Fruit fly (Drosophila melanogaster) whole organism, embryonic: Measurements from ENCODE around the gene CG33939.

Experiments
- Abd-B ChIP-seq: fragments of 200-800 bp; sonication (Bioruptor generic); optimal IDR thresholded peaks from 2 replicates; lab custom pipeline; 2018; ENCODE audit warnings: missing biosample characterization, mild to moderate bottlenecking, missing genetic modification characterization, moderate library complexity
- Aef1 ChIP-seq: fragments of 200-800 bp; sonication (Bioruptor generic); IDR thresholded peaks from 3 replicates; pipeline ENCODE4 v1.3.6; 2022; ENCODE audit warnings: missing biosample characterization, missing genetic modification characterization
- Atf-2 ChIP-seq: fragments of 200-800 bp; sonication (Bioruptor generic); optimal IDR thresholded peaks from 2 replicates; lab custom pipeline; 2016; ENCODE audit warnings: missing biosample characterization, missing genetic modification characterization
- CG10979 ChIP-seq: fragments of 200-800 bp; sonication (Bioruptor generic); optimal IDR thresholded peaks from 2 replicates; lab custom pipeline; 2018; ENCODE audit warnings: missing biosample characterization, mild to moderate bottlenecking, missing genetic modification characterization, moderate library complexity
- CG11504 ChIP-seq: fragments of 200-800 bp; sonication (Bioruptor generic); optimal IDR thresholded peaks from 3 replicates; lab custom pipeline; 2019; ENCODE audit warnings: missing biosample characterization, mild to moderate bottlenecking, missing genetic modification characterization, moderate library complexity
- CG12659 ChIP-seq: fragments of 200-800 bp; sonication (Bioruptor generic); optimal IDR thresholded peaks from 3 replicates; lab custom pipeline; 2017; ENCODE audit warnings: mild to moderate bottlenecking, missing biosample characterization, missing genetic modification reagents, missing genetic modification characterization
- CG14014 ChIP-seq: fragments of 200-800 bp; sonication (Bioruptor generic); IDR thresholded peaks from 2 replicates; pipeline ENCODE4 v1.3.6; 2022; ENCODE audit warnings: missing biosample characterization, missing genetic modification characterization
- CG14710 ChIP-seq: fragments of 200-800 bp; sonication (Bioruptor generic); optimal IDR thresholded peaks from 3 replicates; lab custom pipeline; 2019; ENCODE audit warnings: missing biosample characterization, mild to moderate bottlenecking, missing genetic modification characterization, moderate library complexity
- CG15696 ChIP-seq: fragments of 200-800 bp; sonication (Bioruptor generic); optimal IDR thresholded peaks from 2 replicates; lab custom pipeline; 2019; ENCODE audit warnings: missing biosample characterization, mild to moderate bottlenecking, missing genetic modification characterization, moderate library complexity
- CG1602 ChIP-seq: fragments of 200-800 bp; sonication (Bioruptor generic); optimal IDR thresholded peaks from 3 replicates; lab custom pipeline; 2016; ENCODE audit warnings: missing biosample characterization, missing genetic modification characterization
- CG16863 ChIP-seq: fragments of 200-800 bp; sonication (Bioruptor generic); optimal IDR thresholded peaks from 3 replicates; lab custom pipeline; 2016; ENCODE audit warnings: missing biosample characterization, missing genetic modification characterization
- CG17328 ChIP-seq: fragments of 200-800 bp; sonication (Bioruptor generic); IDR thresholded peaks from 2 replicates; pipeline ENCODE4 v1.3.6; 2022; ENCODE audit warnings: missing biosample characterization, missing genetic modification characterization
- CG30403 ChIP-seq: fragments of 200-800 bp; sonication (Bioruptor generic); optimal IDR thresholded peaks from 3 replicates; lab custom pipeline; 2016; ENCODE audit warnings: missing biosample characterization, missing genetic modification characterization
- CG3995 ChIP-seq: fragments of 200-800 bp; sonication (Bioruptor generic); optimal IDR thresholded peaks from 3 replicates; lab custom pipeline; 2016; ENCODE audit warnings: missing biosample characterization, missing genetic modification characterization
- CG6175 ChIP-seq: fragments of 200-800 bp; sonication (Bioruptor generic); IDR thresholded peaks from 3 replicates; pipeline ENCODE4 v1.3.6; 2022; ENCODE audit warnings: missing biosample characterization, missing genetic modification characterization
- CG6689 ChIP-seq: fragments of 200-800 bp; sonication (Bioruptor generic); IDR thresholded peaks from 2 replicates; pipeline ENCODE4 v1.3.6; 2022; ENCODE audit warnings: missing biosample characterization, missing genetic modification characterization
- CG6791 ChIP-seq: fragments of 200-800 bp; sonication (Bioruptor generic); IDR thresholded peaks from 3 replicates; pipeline ENCODE4 v1.3.6; 2022; ENCODE audit warnings: missing biosample characterization, missing genetic modification characterization; ENCODE audit not compliant: partially characterized antibody
- CG6813 ChIP-seq: fragments of 200-800 bp; sonication (Bioruptor generic); optimal IDR thresholded peaks from 2 replicates; lab custom pipeline; 2017; ENCODE audit warnings: missing biosample characterization, missing genetic modification characterization, mild to moderate bottlenecking, moderate library complexity, missing genetic modification reagents
- CG7556 ChIP-seq: fragments of 200-800 bp; sonication (Bioruptor generic); optimal IDR thresholded peaks from 2 replicates; lab custom pipeline; 2017; ENCODE audit warnings: missing biosample characterization, mild to moderate bottlenecking, missing genetic modification characterization
- CG7987 ChIP-seq: fragments of 200-800 bp; sonication (Bioruptor generic); optimal IDR thresholded peaks from 2 replicates; lab custom pipeline; 2018; ENCODE audit warnings: missing biosample characterization, mild to moderate bottlenecking, missing genetic modification characterization, moderate library complexity
- CG8359 ChIP-seq: fragments of 200-800 bp; sonication (Bioruptor generic); optimal IDR thresholded peaks from 2 replicates; lab custom pipeline; 2017; ENCODE audit warnings: missing biosample characterization, mild to moderate bottlenecking, missing genetic modification characterization, borderline replicate concordance
- Drgx ChIP-seq: fragments of 200-800 bp; sonication (Bioruptor generic); IDR thresholded peaks from 2 replicates; pipeline ENCODE4 v1.3.6; 2022; ENCODE audit warnings: missing biosample characterization, missing genetic modification characterization
- Eip74EF ChIP-seq, 2 experiments: fragments of 200-800 bp in 1 of 2; fragments of >200 bp in 1 of 2; sonication (Bioruptor generic) in 1 of 2; optimal IDR thresholded peaks; 2 replicates each; lab custom pipeline; 2017 to 2019; ENCODE audit warnings: missing biosample characterization in 2 of 2, missing genetic modification characterization in 2 of 2, mild to moderate bottlenecking in 1 of 2, moderate library complexity in 1 of 2
- HLH4C ChIP-seq: fragments of 200-800 bp; sonication (Bioruptor generic); IDR thresholded peaks from 3 replicates; pipeline ENCODE4 v1.3.6; 2022; ENCODE audit warnings: missing biosample characterization, missing genetic modification characterization; ENCODE audit not compliant: partially characterized antibody
- Hmr ChIP-seq: fragments of 200-800 bp; sonication (Bioruptor generic); optimal IDR thresholded peaks from 3 replicates; lab custom pipeline; 2017; ENCODE audit warnings: mild to moderate bottlenecking, missing biosample characterization, missing genetic modification reagents, missing genetic modification characterization
- Hr3 ChIP-seq: fragments of 200-800 bp; sonication (Bioruptor generic); optimal IDR thresholded peaks from 3 replicates; lab custom pipeline; 2016; ENCODE audit warnings: missing biosample characterization, missing genetic modification characterization
- Med ChIP-seq: fragments of 200-800 bp; sonication (Bioruptor generic); peaks from one replicate; lab custom pipeline; 2016; ENCODE audit warnings: missing biosample characterization, missing genetic modification characterization, mild to moderate bottlenecking, inconsistent platforms, moderate library complexity
- PHDP ChIP-seq: fragments of 200-800 bp; sonication (Bioruptor generic); optimal IDR thresholded peaks from 3 replicates; lab custom pipeline; 2018; ENCODE audit warnings: missing biosample characterization, mild to moderate bottlenecking, missing genetic modification characterization, moderate library complexity
- Stat92E ChIP-seq, 3 experiments: fragments of >200 bp in 2 of 3; fragments of 200-800 bp in 1 of 3; sonication (Bioruptor generic) in 1 of 3; optimal IDR thresholded peaks; 2 replicates each; lab custom pipeline; 2017 to 2019; ENCODE audit warnings: missing biosample characterization in 3 of 3, missing genetic modification characterization in 3 of 3, mild to moderate bottlenecking in 1 of 3, moderate library complexity in 1 of 3
- Xbp1 ChIP-seq: fragments of 200-800 bp; sonication (Bioruptor generic); optimal IDR thresholded peaks from 3 replicates; lab custom pipeline; 2016; ENCODE audit warnings: missing biosample characterization, mild to moderate bottlenecking, missing genetic modification characterization
- abd-A ChIP-seq: fragments of 200-800 bp; sonication (Bioruptor generic); optimal IDR thresholded peaks from 3 replicates; lab custom pipeline; 2019; ENCODE audit warnings: missing biosample characterization, mild to moderate bottlenecking, missing genetic modification characterization, moderate library complexity
- bigmax ChIP-seq: fragments of 200-800 bp; sonication (Bioruptor generic); optimal IDR thresholded peaks from 2 replicates; lab custom pipeline; 2018; ENCODE audit warnings: missing biosample characterization, mild to moderate bottlenecking, missing genetic modification characterization
- bsh ChIP-seq, 2 experiments: fragments of 200-800 bp; sonication (Bioruptor generic); optimal IDR thresholded peaks; 2 replicates each; lab custom pipeline; 2017 to 2018; ENCODE audit warnings: mild to moderate bottlenecking in 2 of 2, missing biosample characterization in 2 of 2, missing genetic modification characterization in 2 of 2, moderate library complexity in 1 of 2
- dmrt99B ChIP-seq: fragments of 200-800 bp; sonication (Bioruptor generic); optimal IDR thresholded peaks from 2 replicates; lab custom pipeline; 2018; ENCODE audit warnings: missing biosample characterization, mild to moderate bottlenecking, missing genetic modification characterization, moderate library complexity
- dysf ChIP-seq: fragments of 200-800 bp; sonication (Bioruptor generic); IDR thresholded peaks from 3 replicates; pipeline ENCODE4 v1.3.6; 2022; ENCODE audit warnings: missing biosample characterization, missing genetic modification characterization
- exex ChIP-seq: fragments of 200-800 bp; sonication (Bioruptor generic); optimal IDR thresholded peaks from 4 replicates; lab custom pipeline; 2018; ENCODE audit warnings: missing biosample characterization, mild to moderate bottlenecking, missing genetic modification characterization, moderate library complexity
- eyg ChIP-seq: fragments of 200-800 bp; sonication (Bioruptor generic); optimal IDR thresholded peaks from 3 replicates; lab custom pipeline; 2016; ENCODE audit warnings: missing biosample characterization, missing genetic modification characterization
- knrl ChIP-seq: fragments of 200-800 bp; sonication (Bioruptor generic); IDR thresholded peaks from 3 replicates; pipeline ENCODE4 v1.3.6; 2022; ENCODE audit warnings: missing biosample characterization, missing genetic modification characterization; ENCODE audit not compliant: partially characterized antibody
- lilli ChIP-seq: fragments of 200-800 bp; sonication (Bioruptor generic); optimal IDR thresholded peaks from 3 replicates; lab custom pipeline; 2016; ENCODE audit warnings: missing biosample characterization, missing genetic modification characterization
- pb ChIP-seq: fragments of 200-800 bp; sonication (Bioruptor generic); optimal IDR thresholded peaks from 3 replicates; lab custom pipeline; 2016; ENCODE audit warnings: missing biosample characterization, missing genetic modification characterization
- pho ChIP-seq: fragments of 200-800 bp; sonication (Bioruptor generic); optimal IDR thresholded peaks from 2 replicates; lab custom pipeline; 2016; ENCODE audit warnings: missing biosample characterization, missing genetic modification characterization
- ranshi ChIP-seq: fragments of 200-800 bp; sonication (Bioruptor generic); IDR thresholded peaks from 2 replicates; pipeline ENCODE4 v1.3.6; 2022; ENCODE audit warnings: missing biosample characterization, missing genetic modification characterization
- sd ChIP-seq: fragments of 200-800 bp; sonication (Bioruptor generic); optimal IDR thresholded peaks from 3 replicates; lab custom pipeline; 2018; ENCODE audit warnings: missing biosample characterization, mild to moderate bottlenecking, missing genetic modification characterization, moderate library complexity
- so ChIP-seq: fragments of 200-800 bp; sonication (Bioruptor generic); IDR thresholded peaks from 3 replicates; pipeline ENCODE4 v1.3.6; 2022; ENCODE audit warnings: missing biosample characterization, missing genetic modification characterization
- tna ChIP-seq: fragments of 200-800 bp; sonication (Bioruptor generic); IDR thresholded peaks from 2 replicates; pipeline ENCODE4 v1.3.6; 2022; ENCODE audit warnings: missing biosample characterization, missing genetic modification characterization; ENCODE audit not compliant: partially characterized antibody
- toy ChIP-seq: fragments of 200-800 bp; sonication (Bioruptor generic); IDR thresholded peaks from 2 replicates; pipeline ENCODE4 v1.3.6; 2022; ENCODE audit warnings: missing biosample characterization, missing genetic modification characterization
- twi ChIP-seq: fragments of 200-800 bp; optimal IDR thresholded peaks from 2 replicates; lab custom pipeline; 2019; ENCODE audit warnings: missing biosample characterization, mild to moderate bottlenecking, missing genetic modification characterization, moderate library complexity
- zfh2 ChIP-seq: fragments of 200-800 bp; sonication (Bioruptor generic); optimal IDR thresholded peaks from 2 replicates; lab custom pipeline; 2016; ENCODE audit warnings: missing biosample characterization, missing genetic modification characterization

Gene CG33939

DNA sequence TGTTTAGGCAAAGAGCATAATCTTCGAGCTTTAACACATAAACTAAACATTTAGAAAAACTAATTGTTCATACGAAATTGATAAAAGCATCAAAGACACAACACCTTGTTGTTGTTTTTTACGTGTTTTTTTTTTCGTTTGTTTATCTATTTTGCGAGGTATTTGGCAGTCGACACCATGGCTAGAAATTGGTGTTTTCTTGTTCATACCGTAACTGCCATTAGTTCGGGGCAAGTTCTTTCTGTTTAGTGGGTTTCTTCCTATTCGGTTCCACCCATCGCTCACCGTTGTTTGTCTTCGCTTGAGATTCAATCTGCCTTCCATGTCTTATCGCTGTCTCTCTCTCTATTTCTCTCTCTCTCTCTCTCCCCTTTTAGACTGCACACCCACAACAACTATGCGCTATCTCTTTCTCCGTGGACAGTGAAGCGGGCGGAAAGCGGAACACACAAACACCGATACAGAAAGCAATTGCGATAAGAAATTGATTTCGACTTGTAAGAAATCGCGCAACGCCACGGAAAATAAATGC lies 28.2 kb downstream of the CG33939 start (continued):
- TF ChIP-seq Hmr (GFP tag; lab: Kevin White, UChicago): peak; percentile 6
- no peak for TF ChIP-seq CG6813 (GFP tag; lab: Kevin White, UChicago)
- no peak for TF ChIP-seq CG8359 (GFP tag; lab: Kevin White, UChicago)
- peak; percentile 40 for TF ChIP-seq Xbp1 (GFP tag; lab: Kevin White, UChicago)
- TF ChIP-seq CG6175 (GFP tag; lab: Robert Waterston, UW): peak; percentile 39; the same call in 1 of the 3 replicates
- TF ChIP-seq lilli (GFP tag; lab: Kevin White, UChicago): peak; percentile 54
- TF ChIP-seq CG16863: peak; percentile 36
- TF ChIP-seq pb (GFP tag; lab: Kevin White, UChicago): peak; percentile 62
- TF ChIP-seq eyg (GFP tag; lab: Kevin White, UChicago): no peak
- peak; percentile 15 for TF ChIP-seq CG7987 (GFP tag; lab: Kevin White, UChicago)
- 0 out of 2 replicates have a peak, but pooled peaks have one; percentile 12 for TF ChIP-seq CG17328 (GFP tag; lab: Robert Waterston, UW)
- peak; percentile 56 for TF ChIP-seq exex (tag; lab: Kevin White, UChicago)
- peak; percentile 14 for TF ChIP-seq PHDP (tag; lab: Kevin White, UChicago)
- TF ChIP-seq Hr3: peak; percentile 20
- no peak for TF ChIP-seq bigmax (GFP tag; lab: Kevin White, UChicago)
- peak; percentile 23 for TF ChIP-seq Atf-2 (GFP tag; lab: Kevin White, UChicago)
- TF ChIP-seq sd (tag; lab: Kevin White, UChicago): peak; percentile 42
- TF ChIP-seq CG1602 (GFP tag; lab: Kevin White, UChicago): peak; percentile 17
- peak; percentile 19 for TF ChIP-seq pho
- TF ChIP-seq Aef1 (GFP tag; lab: Robert Waterston, UW): no peak
- no peak for TF ChIP-seq HLH4C
- no peak for TF ChIP-seq abd-A
- no peak for TF ChIP-seq ranshi
- TF ChIP-seq toy (GFP tag; lab: Robert Waterston, UW): no peak
- no peak for TF ChIP-seq CG6791 (GFP tag; lab: Robert Waterston, UW)
- peak; percentile 35 for TF ChIP-seq CG11504 (tag; lab: Kevin White, UChicago)
- TF ChIP-seq, all 482 proteins: peak for 119

DNA sequence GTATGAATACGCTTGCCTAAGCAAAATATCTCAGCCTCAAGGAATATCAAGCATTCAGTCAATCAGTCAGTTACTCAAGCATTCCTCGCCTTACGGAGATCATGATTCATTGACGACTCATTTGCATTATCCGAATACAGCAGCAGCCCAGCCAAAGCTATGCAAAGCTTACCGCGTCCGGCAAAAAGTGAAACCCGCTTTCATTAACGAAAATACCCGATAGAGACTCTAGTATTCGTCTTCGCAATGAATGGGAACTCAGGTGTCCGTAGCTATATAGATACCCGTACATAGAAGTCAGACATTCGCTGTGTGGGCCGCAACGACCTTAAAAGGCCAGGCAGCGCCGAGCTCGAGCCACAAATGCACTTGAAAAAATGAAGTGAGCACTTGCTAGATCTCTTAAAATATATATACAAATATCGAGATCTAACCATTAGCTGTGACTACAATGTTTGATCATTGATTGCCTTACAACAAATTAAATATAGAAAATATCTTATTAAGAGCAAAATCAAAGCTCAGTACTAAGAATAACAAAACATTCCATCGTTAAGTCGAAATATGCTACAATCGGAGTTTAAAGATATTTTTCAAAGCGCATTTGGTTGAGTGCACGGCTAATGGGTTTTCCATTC lies 29.8 kb downstream of the CG33939 start:
- TF ChIP-seq CG10979 (tag; lab: Kevin White, UChicago) (peak; percentile 13), twi (tag; lab: Kevin White, UChicago) (no peak), Abd-B (peak; percentile 13), CG15696 (tag; lab: Kevin White, UChicago) (no peak), CG14710 (tag; lab: Kevin White, UChicago) (peak; percentile 7), CG12659 (GFP tag; lab: Kevin White, UChicago) (no peak), Med (GFP tag; lab: Kevin White, UChicago) (peak; percentile 76), zfh2 (GFP tag; lab: Kevin White, UChicago) (no peak), dysf (peak; percentile 51; the same call in 1 of the 3 replicates), knrl (GFP tag; lab: Robert Waterston, UW) (no peak), bsh (GFP tag; optimal IDR thresholded peaks at IDR 0.05; lab: Kevin White, UChicago) (peak; percentile 6 to 52), CG7556 (GFP tag; lab: Kevin White, UChicago) (peak; percentile 1), Eip74EF (GFP tag; optimal IDR thresholded peaks at IDR 0.05; lab: Kevin White, UChicago) (peak in 1 of 2 experiments; percentile 14), CG30403 (GFP tag; lab: Kevin White, UChicago) (peak; percentile 11), dmrt99B (tag; lab: Kevin White, UChicago) (peak; percentile 47), CG6689 (no peak), CG14014 (no peak), CG3995 (GFP tag; lab: Kevin White, UChicago) (no peak), tna (GFP tag; lab: Robert Waterston, UW) (no peak), so (GFP tag; lab: Robert Waterston, UW) (no peak), CG11504 (tag; lab: Kevin White, UChicago) (peak; percentile 57), Drgx (GFP tag; lab: Robert Waterston, UW) (peak; percentile 52; the same call in 1 of the 2 replicates), Stat92E (GFP tag; optimal IDR thresholded peaks at IDR 0.05; lab: Kevin White, UChicago) (peak in 1 of 3 experiments; percentile 37)
